Worm (Caenorhabditis elegans) whole organism, L1 larva: ENCODE data around the gene M7.8.

Source experiments
- F16B12.6 ChIP-seq: fragments of 150-350 bp; optimal IDR thresholded peaks from 2 replicates; lab custom pipeline; 2014; ENCODE audit warnings: missing biosample characterization, missing genetic modification characterization
- Y116A8C.19 ChIP-seq: sonication (generic microtip); optimal IDR thresholded peaks from 2 replicates; lab custom pipeline; 2016; ENCODE audit warnings: missing compliant biosample characterization, missing genetic modification characterization, borderline replicate concordance
- aly-2 ChIP-seq: fragments of 150-350 bp; optimal IDR thresholded peaks from 2 replicates; lab custom pipeline; 2014; ENCODE audit warnings: missing biosample characterization, missing genetic modification characterization
- ceh-63 ChIP-seq: fragments of 200-800 bp; sonication (Bioruptor generic); optimal IDR thresholded peaks from 2 replicates; lab custom pipeline; 2018; ENCODE audit warnings: mild to moderate bottlenecking, missing genetic modification characterization, missing compliant biosample characterization
- efl-1 ChIP-seq, 4 experiments: fragments of 150-350 bp; optimal IDR thresholded peaks in 3 of 4; peaks in 1 of 4; 1 replicate in 1 of 4; 2 replicates in 3 of 4; lab custom pipeline; 2014; ENCODE audit warnings: missing biosample characterization in 2 of 4, missing genetic modification characterization in 2 of 4, missing genetic modification reagents in 2 of 4
- efl-3 ChIP-seq: fragments of 200-800 bp; sonication (Bioruptor generic); optimal IDR thresholded peaks from 2 replicates; lab custom pipeline; 2018; ENCODE audit warnings: mild to moderate bottlenecking, missing genetic modification characterization, missing compliant biosample characterization
- egl-13 ChIP-seq: sonication (generic microtip); optimal IDR thresholded peaks from 2 replicates; lab custom pipeline; 2016; ENCODE audit warnings: missing genotype, missing genetic modification reagents, missing genetic modification characterization, missing compliant biosample characterization
- egl-27 ChIP-seq, 2 experiments: fragments of 150-350 bp in 1 of 2; sonication (generic microtip); optimal IDR thresholded peaks; 3 replicates each; lab custom pipeline; 2017 to 2018; ENCODE audit warnings: missing biosample characterization in 2 of 2, missing genetic modification characterization in 2 of 2, missing genetic modification reagents in 2 of 2
- elt-3 ChIP-seq, 6 experiments: fragments of 150-350 bp in 1 of 6; sonication (generic microtip); optimal IDR thresholded peaks; 2 replicates each; lab custom pipeline; 2017 to 2018; ENCODE audit warnings: missing biosample characterization in 6 of 6, missing genetic modification characterization in 6 of 6, inconsistent platforms in 1 of 6
- fkh-10 ChIP-seq: sonication (generic microtip); optimal IDR thresholded peaks from 2 replicates; lab custom pipeline; 2017; ENCODE audit warnings: missing biosample characterization, missing genetic modification reagents, missing genetic modification characterization
- fkh-8 ChIP-seq: sonication (generic microtip); optimal IDR thresholded peaks from 2 replicates; lab custom pipeline; 2016; ENCODE audit warnings: mild to moderate bottlenecking, missing genetic modification characterization, missing compliant biosample characterization
- fos-1 ChIP-seq: fragments of 150-350 bp; optimal IDR thresholded peaks from 2 replicates; lab custom pipeline; 2014; ENCODE audit warnings: missing biosample characterization, missing genetic modification characterization
- grh-1 ChIP-seq: fragments of 200-800 bp; sonication (Bioruptor generic); IDR thresholded peaks from 2 replicates; pipeline ENCODE4 v1.3.6; 2022; ENCODE audit warnings: missing genetic modification reagents, missing genetic modification characterization, missing compliant biosample characterization
- hlh-17 ChIP-seq: fragments of 200-800 bp; sonication (Bioruptor generic); optimal IDR thresholded peaks from 2 replicates; lab custom pipeline; 2018; ENCODE audit warnings: missing genetic modification characterization, mild to moderate bottlenecking, missing compliant biosample characterization, moderate library complexity, borderline replicate concordance
- isw-1 ChIP-seq: fragments of 200-800 bp; sonication (Bioruptor generic); IDR thresholded peaks from 2 replicates; pipeline ENCODE4 v1.3.6; 2022; ENCODE audit warnings: missing genetic modification characterization, missing compliant biosample characterization
- jun-1 ChIP-seq: fragments of 150-350 bp; optimal IDR thresholded peaks from 2 replicates; lab custom pipeline; 2014; ENCODE audit warnings: missing biosample characterization, missing genetic modification reagents, missing genetic modification characterization
- lin-39 ChIP-seq: fragments of 150-350 bp; optimal IDR thresholded peaks from 2 replicates; lab custom pipeline; 2014; ENCODE audit warnings: missing biosample characterization, missing genetic modification reagents, missing genetic modification characterization
- lsy-2 ChIP-seq, 2 experiments: fragments of 150-350 bp; optimal IDR thresholded peaks; 2 replicates each; lab custom pipeline; 2014; ENCODE audit warnings: missing biosample characterization in 2 of 2, missing genetic modification characterization in 2 of 2
- mab-9 ChIP-seq: fragments of 200-800 bp; sonication (Bioruptor generic); IDR thresholded peaks from 2 replicates; pipeline ENCODE4 v1.3.6; 2022; ENCODE audit warnings: missing genetic modification reagents, missing genetic modification characterization, missing compliant biosample characterization
- mef-2 ChIP-seq: fragments of 150-350 bp; optimal IDR thresholded peaks from 2 replicates; lab custom pipeline; 2014; ENCODE audit warnings: missing biosample characterization, missing genetic modification characterization
- nhr-11 ChIP-seq: fragments of 150-350 bp; optimal IDR thresholded peaks from 2 replicates; lab custom pipeline; 2014; ENCODE audit warnings: missing biosample characterization, missing genetic modification characterization
- nhr-12 ChIP-seq: sonication (generic microtip); optimal IDR thresholded peaks from 2 replicates; lab custom pipeline; 2017; ENCODE audit warnings: missing biosample characterization, missing genetic modification characterization
- nhr-19 ChIP-seq: fragments of 200-800 bp; sonication (Bioruptor generic); conservative IDR thresholded peaks from 2 replicates; pipeline ENCODE4 v1.3.6; 2022; ENCODE audit warnings: missing genetic modification characterization, missing compliant biosample characterization
- nhr-20 ChIP-seq: sonication (generic microtip); optimal IDR thresholded peaks from 2 replicates; lab custom pipeline; 2016; ENCODE audit warnings: mild to moderate bottlenecking, missing genetic modification characterization, missing compliant biosample characterization
- nhr-237 ChIP-seq: fragments of 150-350 bp; optimal IDR thresholded peaks from 2 replicates; lab custom pipeline; 2014; ENCODE audit warnings: missing biosample characterization, missing genetic modification characterization
- nhr-28 ChIP-seq: fragments of 150-350 bp; optimal IDR thresholded peaks from 2 replicates; lab custom pipeline; 2014; ENCODE audit warnings: missing biosample characterization, missing genetic modification characterization
- nhr-47 ChIP-seq: sonication (generic microtip); optimal IDR thresholded peaks from 2 replicates; lab custom pipeline; 2016; ENCODE audit warnings: mild to moderate bottlenecking, missing genetic modification characterization, moderate library complexity, missing compliant biosample characterization
- nhr-71 ChIP-seq: sonication (generic microtip); optimal IDR thresholded peaks from 2 replicates; lab custom pipeline; 2016; ENCODE audit warnings: mild to moderate bottlenecking, missing genetic modification characterization, moderate library complexity, missing compliant biosample characterization
- nhr-76 ChIP-seq: sonication (generic microtip); optimal IDR thresholded peaks from 2 replicates; lab custom pipeline; 2017; ENCODE audit warnings: missing biosample characterization, missing genetic modification characterization
- nhr-85 ChIP-seq: sonication (generic microtip); peaks from one replicate; lab custom pipeline; 2016; ENCODE audit warnings: missing genetic modification characterization, inconsistent platforms, missing compliant biosample characterization
- pax-3 ChIP-seq: fragments of 200-800 bp; sonication (Bioruptor generic); optimal IDR thresholded peaks from 2 replicates; lab custom pipeline; 2018; ENCODE audit warnings: mild to moderate bottlenecking, missing genetic modification characterization, moderate library complexity, missing compliant biosample characterization
- rnt-1 ChIP-seq: sonication (generic microtip); optimal IDR thresholded peaks from 2 replicates; lab custom pipeline; 2016; ENCODE audit warnings: mild to moderate bottlenecking, missing genetic modification characterization, moderate library complexity, missing compliant biosample characterization
- snu-23 ChIP-seq: sonication (generic microtip); optimal IDR thresholded peaks from 2 replicates; lab custom pipeline; 2016; ENCODE audit warnings: missing genetic modification characterization, missing compliant biosample characterization
- swsn-7 ChIP-seq: sonication (generic microtip); optimal IDR thresholded peaks from 2 replicates; lab custom pipeline; 2016; ENCODE audit warnings: missing genetic modification characterization, missing compliant biosample characterization
- tbx-2 ChIP-seq: sonication (generic microtip); optimal IDR thresholded peaks from 2 replicates; lab custom pipeline; 2016; ENCODE audit warnings: missing genetic modification characterization, missing compliant biosample characterization
- tlp-1 ChIP-seq: fragments of 150-350 bp; optimal IDR thresholded peaks from 2 replicates; lab custom pipeline; 2014; ENCODE audit warnings: missing biosample characterization, missing genetic modification characterization
- unc-30 ChIP-seq: sonication (generic microtip); optimal IDR thresholded peaks from 2 replicates; lab custom pipeline; 2017; ENCODE audit warnings: missing biosample characterization, missing genetic modification characterization
- unc-62 ChIP-seq: fragments of 150-350 bp; optimal IDR thresholded peaks from 2 replicates; lab custom pipeline; 2014; ENCODE audit warnings: missing biosample characterization, missing genetic modification reagents, missing genetic modification characterization
- xbp-1 ChIP-seq: sonication (generic microtip); optimal IDR thresholded peaks from 2 replicates; lab custom pipeline; 2016; ENCODE audit warnings: missing genetic modification characterization, missing compliant biosample characterization
- zag-1 ChIP-seq: fragments of 150-350 bp; optimal IDR thresholded peaks from 2 replicates; lab custom pipeline; 2014; ENCODE audit warnings: missing biosample characterization, missing genetic modification characterization
- zip-4 ChIP-seq: fragments of 200-800 bp; sonication (Bioruptor generic); optimal IDR thresholded peaks from 2 replicates; lab custom pipeline; 2018; ENCODE audit warnings: mild to moderate bottlenecking, missing genetic modification characterization, moderate library complexity, missing compliant biosample characterization
- ztf-4 ChIP-seq: fragments of 150-350 bp; optimal IDR thresholded peaks from 2 replicates; lab custom pipeline; 2014; ENCODE audit warnings: missing biosample characterization, missing genetic modification characterization

M7.8 gene

DNA sequence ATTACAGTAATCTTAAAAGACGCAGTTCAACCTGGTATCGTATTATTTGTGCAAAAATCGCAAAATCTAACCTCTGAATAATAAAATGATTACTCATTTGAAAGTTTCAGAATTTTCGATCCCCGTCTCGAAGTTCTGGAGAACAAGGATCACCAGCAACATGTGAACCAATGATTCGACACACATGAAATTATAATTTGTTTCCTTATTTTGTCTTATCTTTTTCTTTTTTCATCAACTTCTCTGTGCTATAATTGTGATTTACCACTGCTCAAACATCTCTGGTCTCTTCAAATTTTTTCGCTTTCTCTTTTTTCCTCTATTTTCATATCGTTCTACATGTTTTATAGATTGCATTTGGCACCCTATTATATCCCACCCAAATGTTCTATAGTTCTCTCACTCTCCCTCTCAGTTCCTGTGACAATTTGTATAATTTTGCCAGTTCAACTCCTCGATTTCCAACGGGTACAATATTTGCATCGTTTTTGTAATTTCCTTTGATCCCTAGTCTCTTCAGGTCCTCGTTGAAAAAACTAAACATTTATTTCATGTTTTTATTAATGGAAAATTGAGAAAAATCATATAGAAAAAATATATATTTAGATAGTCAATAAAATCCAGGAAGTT lies 31.8 kb downstream of the M7.8 start:
- TF ChIP-seq nhr-76: no peak
- TF ChIP-seq swsn-7 (tag; lab: Kevin White, UChicago): peak; percentile 17
- TF ChIP-seq rnt-1 (tag; lab: Kevin White, UChicago): peak; percentile 35
- TF ChIP-seq egl-13 (tag; lab: Kevin White, UChicago): no peak
- TF ChIP-seq snu-23: peak; percentile 18
- no peak for TF ChIP-seq mab-9
- no peak for TF ChIP-seq aly-2 (tag; lab: Kevin White, UChicago)
- no peak for TF ChIP-seq fos-1 (tag; lab: Kevin White, UChicago)
- no peak for TF ChIP-seq ceh-63 (GFP tag; lab: Kevin White, UChicago)
- TF ChIP-seq efl-1 (optimal IDR thresholded peaks at IDR 0.05; lab: Kevin White, UChicago): no peak
- TF ChIP-seq efl-1 (GFP tag; optimal IDR thresholded peaks at IDR 0.05 in 1 of 2; lab: Kevin White, UChicago): peak in 1 of 2 experiments; percentile 14
- TF ChIP-seq F16B12.6 (tag; lab: Kevin White, UChicago): no peak
- TF ChIP-seq Y116A8C.19 (tag; lab: Kevin White, UChicago): no peak
- TF ChIP-seq pax-3 (tag; lab: Kevin White, UChicago): no peak
- TF ChIP-seq fkh-8 (tag; lab: Kevin White, UChicago): no peak
- no peak for TF ChIP-seq grh-1
- TF ChIP-seq ztf-4: peak; percentile 35
- TF ChIP-seq lin-39 (tag; lab: Kevin White, UChicago): no peak
- TF ChIP-seq tbx-2 (tag; lab: Kevin White, UChicago): no peak
- TF ChIP-seq jun-1 (tag; lab: Kevin White, UChicago): no peak
- no peak for TF ChIP-seq hlh-17
- TF ChIP-seq nhr-20 (tag; lab: Kevin White, UChicago): peak; percentile 7
- TF ChIP-seq xbp-1 (tag; lab: Kevin White, UChicago): no peak
- TF ChIP-seq zag-1 (tag; lab: Kevin White, UChicago): no peak
- peak; percentile 2 for TF ChIP-seq nhr-11 (tag; lab: Kevin White, UChicago)
- peak; percentile 28; the same call in 1 of the 2 replicates for TF ChIP-seq nhr-19 (GFP tag; lab: Robert Waterston, UW)
- no peak for TF ChIP-seq fkh-10 (GFP tag; lab: Kevin White, UChicago)
- TF ChIP-seq elt-3 (tag; optimal IDR thresholded peaks at IDR 0.05; lab: Kevin White, UChicago): no peak
- TF ChIP-seq mef-2 (tag; lab: Kevin White, UChicago): no peak
- TF ChIP-seq nhr-71 (tag; lab: Kevin White, UChicago): peak; percentile 70
- TF ChIP-seq zip-4 (GFP tag; lab: Kevin White, UChicago): no peak
- TF ChIP-seq nhr-28: no peak
- TF ChIP-seq efl-3: no peak
- no peak for TF ChIP-seq nhr-237 (tag; lab: Kevin White, UChicago)
- no peak for TF ChIP-seq egl-27 (tag; optimal IDR thresholded peaks at IDR 0.05; lab: Kevin White, UChicago)
- no peak for TF ChIP-seq isw-1 (GFP tag; lab: Robert Waterston, UW)
- no peak for TF ChIP-seq tlp-1 (tag; lab: Kevin White, UChicago)
- TF ChIP-seq nhr-12 (tag; lab: Kevin White, UChicago): no peak
- TF ChIP-seq nhr-47 (tag; lab: Kevin White, UChicago): no peak
- TF ChIP-seq lsy-2 (tag; optimal IDR thresholded peaks at IDR 0.05; lab: Kevin White, UChicago): peak; percentile 43 to 47
- TF ChIP-seq unc-62 (GFP tag; lab: Kevin White, UChicago): no peak

DNA sequence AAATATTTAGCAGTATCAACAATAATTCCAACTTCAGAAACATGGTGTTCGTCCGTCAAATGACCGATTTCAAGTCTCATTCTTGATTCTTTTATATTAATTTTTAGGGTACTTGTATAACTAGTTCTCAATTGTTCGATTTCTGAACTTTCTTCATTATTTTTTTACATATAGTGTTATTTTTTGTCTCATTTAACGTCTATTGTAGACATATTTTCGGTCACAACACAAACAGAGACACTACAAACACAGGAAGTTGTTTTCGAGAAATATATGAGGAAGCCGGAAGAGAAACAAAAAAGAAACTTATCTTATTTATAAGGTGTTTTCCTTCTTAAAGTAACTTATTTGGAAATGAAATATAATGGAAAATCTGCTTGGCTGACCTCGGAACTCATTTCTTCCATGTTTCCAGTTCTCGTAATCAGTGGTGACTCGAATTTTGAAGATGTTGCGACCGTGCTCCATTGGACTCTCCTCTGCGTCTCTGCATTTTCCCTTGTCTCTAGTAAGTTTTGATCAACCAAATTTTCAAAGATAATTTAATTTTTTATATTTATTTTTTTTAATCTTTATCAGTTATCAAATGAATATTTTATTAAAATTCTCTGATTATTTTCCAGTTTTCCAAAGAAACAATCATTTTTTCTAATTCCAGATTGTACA lies 41.1 kb downstream of the M7.8 start, which contains the start of the genes F36H1.12 and lin-3:
Gene F36H1.12 (minus strand): TSS at position 51 of the 666 bp plus-strand sequence.
Gene lin-3 (plus strand): TSS at position 657 of the 666 bp plus-strand sequence.
- TF ChIP-seq nhr-85 (tag; lab: Kevin White, UChicago) (no peak), unc-30 (no peak)
